Worm (Caenorhabditis elegans): ENCODE measurements around the gene cyl-1.

cyl-1 gene

DNA sequence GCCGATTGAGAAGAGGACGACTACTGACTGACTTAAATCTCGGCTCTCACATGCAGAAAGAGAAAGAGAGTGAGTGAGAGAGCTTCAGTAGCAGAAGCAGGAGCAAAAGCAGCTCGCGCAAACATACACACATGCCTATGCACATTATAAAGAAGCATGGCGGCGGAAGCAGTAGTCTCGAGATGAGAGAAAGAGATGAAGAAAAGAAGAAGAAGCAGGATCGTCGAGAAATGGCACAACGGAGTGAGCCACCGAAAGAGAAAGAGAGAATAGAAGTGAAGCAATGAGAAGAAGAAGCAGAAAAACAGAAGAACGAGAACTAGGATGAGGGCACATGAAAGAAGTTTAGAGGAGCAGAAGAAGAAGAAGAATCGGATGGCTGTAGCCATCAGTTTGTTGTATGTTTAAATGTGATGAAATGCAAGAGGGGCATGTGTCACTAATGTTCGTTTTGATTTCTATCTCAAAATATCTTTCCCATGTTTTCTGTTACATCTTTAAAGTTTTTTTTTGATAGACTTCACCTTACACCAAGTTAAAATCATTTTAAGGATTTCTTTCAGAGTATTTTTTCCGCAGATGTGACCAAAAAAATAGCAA, 33.5 kb upstream of the cyl-1 start (continued):
- TF ChIP-seq ama-1 (optimal IDR thresholded peaks at IDR 0.05) (no peak), T20F7.1 (GFP tag; optimal IDR thresholded peaks at IDR 0.05) (no peak), nhr-6 (tag; optimal IDR thresholded peaks at IDR 0.05) (peak; percentile 39), R02D3.7 (tag; optimal IDR thresholded peaks at IDR 0.05) (no peak), snpc-4 (tag; optimal IDR thresholded peaks at IDR 0.05) (no peak), ZK546.5 (tag; optimal IDR thresholded peaks at IDR 0.05) (no peak), mxl-3 (GFP tag; optimal IDR thresholded peaks at IDR 0.05) (no peak), Y5F2A.4 (GFP tag; optimal IDR thresholded peaks at IDR 0.05) (no peak), dmd-6 (GFP tag; IDR thresholded peaks at IDR 0.05) (no peak), nhr-11 (tag; optimal IDR thresholded peaks at IDR 0.05) (peak; percentile 83), nhr-77 (tag; optimal IDR thresholded peaks at IDR 0.05) (no peak), ces-1 (GFP tag; optimal IDR thresholded peaks at IDR 0.05) (no peak), gei-8 (GFP tag; optimal IDR thresholded peaks at IDR 0.05) (no peak), hif-1 (tag; optimal IDR thresholded peaks at IDR 0.05) (peak in 1 of 2 experiments; percentile 5), egl-27 (tag; optimal IDR thresholded peaks at IDR 0.05) (no peak), zfp-3 (GFP tag; conservative IDR thresholded peaks at IDR 0.05) (no peak), saeg-2 (GFP tag; IDR thresholded peaks at IDR 0.05) (no peak), mdt-29 (GFP tag; IDR thresholded peaks at IDR 0.05) (no peak), zip-11 (GFP tag; IDR thresholded peaks at IDR 0.05) (no peak), hlh-30 (tag; optimal IDR thresholded peaks at IDR 0.05; ENCODE audit: insufficient read depth) (peak; percentile 86), snpc-1.2 (GFP tag; IDR thresholded peaks at IDR 0.05) (no peak), lsy-2 (tag; optimal IDR thresholded peaks at IDR 0.05) (peak; percentile 28 to 49), ctbp-1 (GFP tag; IDR thresholded peaks at IDR 0.05) (peak; percentile 81), php-3 (GFP tag; IDR thresholded peaks at IDR 0.05) (no peak), ceh-28 (tag; optimal IDR thresholded peaks at IDR 0.05) (no peak), F37D6.2 (tag; optimal IDR thresholded peaks at IDR 0.05) (peak; percentile 59), cey-2 (tag; optimal IDR thresholded peaks at IDR 0.05; ENCODE audit: borderline replicate concordance, insufficient read depth) (no peak), ztf-11 (tag; optimal IDR thresholded peaks at IDR 0.05) (no peak), nhr-10 (tag; optimal IDR thresholded peaks at IDR 0.05) (no peak), hlh-11 (tag; optimal IDR thresholded peaks at IDR 0.05) (peak; percentile 25), nhr-237 (tag; optimal IDR thresholded peaks at IDR 0.05) (no peak), ztf-7 (tag; optimal IDR thresholded peaks at IDR 0.05) (no peak), ceh-32 (tag; optimal IDR thresholded peaks at IDR 0.05; ENCODE audit: poor library complexity) (no peak), lin-38 (GFP tag; IDR thresholded peaks at IDR 0.05) (no peak), fos-1 (tag; optimal IDR thresholded peaks at IDR 0.05) (no peak), zag-1 (tag; optimal IDR thresholded peaks at IDR 0.05) (no peak), ceh-62 (tag; optimal IDR thresholded peaks at IDR 0.05) (no peak), pqm-1 (tag; optimal IDR thresholded peaks at IDR 0.05) (no peak), ceh-44 (GFP tag; IDR thresholded peaks at IDR 0.05) (no peak), fkh-10 (GFP tag; optimal IDR thresholded peaks at IDR 0.05) (peak; percentile 93), Y48G9A.11 (GFP tag; IDR thresholded peaks at IDR 0.05) (no peak), spr-1 (tag; optimal IDR thresholded peaks at IDR 0.05) (no peak), mep-1 (tag; optimal IDR thresholded peaks at IDR 0.05) (peak; percentile 31), nhr-42 (GFP tag; IDR thresholded peaks at IDR 0.05) (no peak), F44E2.7 (GFP tag; IDR thresholded peaks at IDR 0.05) (no peak), tra-1 (GFP tag; IDR thresholded peaks at IDR 0.05) (no peak), arid-1 (GFP tag; conservative IDR thresholded peaks at IDR 0.05) (no peak), nhr-76 (tag; optimal IDR thresholded peaks at IDR 0.05) (no peak), zip-2 (tag; optimal IDR thresholded peaks at IDR 0.05) (no peak), nhr-28 (tag; optimal IDR thresholded peaks at IDR 0.05) (no peak), F10B5.3 (tag; optimal IDR thresholded peaks at IDR 0.05) (no peak), ZK337.2 (GFP tag; IDR thresholded peaks at IDR 0.05) (no peak), aly-2 (tag; optimal IDR thresholded peaks at IDR 0.05) (no peak)

All from whole organism, L4 larva.